Worm (Caenorhabditis elegans): Measurements from ENCODE around the gene srh-145.
A peak's percentile ranks its signal among the peaks of the same experiment; 100 is the strongest.
"Not testable (repeated sequence)": the region's sequence is repeated elsewhere in the genome, so short reads cannot be mapped to it uniquely, and the experiment has no call there.

Gene srh-145

DNA sequence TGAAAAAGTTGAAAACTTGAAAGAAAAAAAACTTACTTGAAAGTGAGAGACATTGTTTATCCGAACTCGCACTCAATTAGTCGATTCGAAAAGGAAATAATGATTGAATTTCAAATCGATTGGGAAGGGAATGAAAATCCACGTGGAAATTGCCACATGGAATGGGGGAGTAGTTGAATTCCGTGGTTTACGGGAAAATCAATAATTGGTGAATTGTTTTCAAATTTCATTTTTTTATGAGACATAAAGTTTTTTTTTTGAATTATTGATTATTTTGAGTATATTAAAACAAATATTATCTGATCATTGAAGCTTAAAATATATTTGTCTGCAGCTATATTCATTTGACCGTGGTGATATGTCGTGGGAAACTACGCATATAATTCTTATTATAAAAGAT is 32.7 kb upstream of the srh-145 start, which contains the start of gene F13A7.1:
Gene F13A7.1, minus strand, starts transcription at position 101 of the 400 bp plus-strand sequence.
- TF ChIP-seq F26F4.8 (GFP tag; conservative IDR thresholded peaks at IDR 0.05) (no peak), nhr-77 (tag; optimal IDR thresholded peaks at IDR 0.05) (no peak), Y48G9A.11 (GFP tag; IDR thresholded peaks at IDR 0.05) (no peak), zfp-3 (GFP tag; conservative IDR thresholded peaks at IDR 0.05) (no peak)

- no peak for TF ChIP-seq egl-27 (tag; optimal IDR thresholded peaks at IDR 0.05)
- TF ChIP-seq aha-1 (tag): peak; percentile 94
Measured at ce11 chrV:16382949-16383348, 27.6 kb upstream of the srh-145 start.

DNA sequence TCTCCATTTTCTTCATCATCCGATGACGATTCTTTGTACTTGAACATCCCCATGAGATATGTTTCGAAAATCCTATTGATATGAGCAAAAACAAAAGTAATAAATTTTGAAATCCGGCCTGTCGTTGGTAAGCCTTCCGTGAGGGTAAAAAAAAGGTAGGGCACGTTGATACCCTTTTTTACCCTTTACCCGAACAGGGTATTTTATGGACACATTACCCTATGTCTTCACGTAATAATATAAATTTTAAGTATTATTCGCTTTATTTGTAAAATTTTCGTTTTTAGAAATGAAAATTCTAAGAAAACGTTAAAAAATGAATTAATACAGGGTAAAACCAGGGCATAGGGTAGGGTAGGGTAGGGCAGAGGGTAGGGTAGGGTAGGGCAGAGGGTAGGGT is 26.8 kb upstream of the srh-145 start, which contains the start of gene F13A7.7:
Gene F13A7.7, minus strand, starts transcription at position 101 of the 400 bp plus-strand sequence.
- TF ChIP-seq mdl-1 (tag; optimal IDR thresholded peaks at IDR 0.05); Y5F2A.4 (GFP tag; optimal IDR thresholded peaks at IDR 0.05); Y75B8A.6 (GFP tag; IDR thresholded peaks at IDR 0.05): not testable (repeated sequence)

ce11 chrV:16388268-16388667 is 22.2 kb upstream of the srh-145 start, which contains the start of gene sri-65:
Gene sri-65 (minus strand): TSS chrV:16388368.
- peak in 1 of 2 experiments; percentile 62 for TF ChIP-seq unc-62 (GFP tag; optimal IDR thresholded peaks at IDR 0.05 in 1 of 2)
- TF ChIP-seq unc-62 (tag; optimal IDR thresholded peaks at IDR 0.05): no peak
- TF ChIP-seq ceh-20 (GFP tag; IDR thresholded peaks at IDR 0.05): no peak

DNA sequence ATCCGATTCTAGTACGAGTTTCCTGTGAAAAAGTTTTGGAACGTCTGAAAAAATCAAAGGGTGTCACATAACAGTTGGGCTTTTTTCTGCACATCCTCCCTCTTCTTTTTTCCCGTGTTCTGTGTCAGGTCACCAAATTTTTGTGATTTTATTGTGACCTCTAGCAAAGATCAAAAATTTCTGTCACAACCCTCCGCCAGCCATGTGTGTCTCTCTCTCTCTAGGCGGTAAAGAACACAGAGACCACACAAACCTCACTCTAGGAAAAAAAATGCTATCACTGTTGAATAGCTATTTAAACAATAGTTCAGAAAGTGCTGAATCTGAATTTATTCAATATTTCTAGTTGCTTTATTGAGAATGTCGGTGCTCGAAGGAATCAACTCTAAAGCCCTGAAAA is 19.9 kb upstream of the srh-145 start, which contains the start of gene gst-44:
Gene gst-44, plus strand, starts transcription at position 237 of the 400 bp plus-strand sequence.
- TF ChIP-seq Y105C5A.15 (GFP tag; IDR thresholded peaks at IDR 0.05): no peak
- TF ChIP-seq lin-1 (GFP tag; IDR thresholded peaks at IDR 0.05): no peak
- TF ChIP-seq T20F7.1 (GFP tag; optimal IDR thresholded peaks at IDR 0.05): no peak
- no peak for TF ChIP-seq ces-1 (GFP tag; optimal IDR thresholded peaks at IDR 0.05)
- no peak for TF ChIP-seq dmd-9 (GFP tag; IDR thresholded peaks at IDR 0.05)
- no peak for TF ChIP-seq ZK546.5 (tag; optimal IDR thresholded peaks at IDR 0.05)
- TF ChIP-seq mdt-29 (GFP tag; IDR thresholded peaks at IDR 0.05): no peak
- no peak for TF ChIP-seq zip-11 (GFP tag; IDR thresholded peaks at IDR 0.05)
- TF ChIP-seq unc-39 (tag; optimal IDR thresholded peaks at IDR 0.05): no peak
- TF ChIP-seq mxl-3 (GFP tag; optimal IDR thresholded peaks at IDR 0.05): peak; percentile 67
- no peak for TF ChIP-seq F44E2.7 (GFP tag; IDR thresholded peaks at IDR 0.05)
- no peak for TF ChIP-seq nhr-6 (tag; optimal IDR thresholded peaks at IDR 0.05)
- no peak for TF ChIP-seq nhr-42 (GFP tag; IDR thresholded peaks at IDR 0.05)
- TF ChIP-seq zfp-2 (tag; optimal IDR thresholded peaks at IDR 0.05): no peak
- TF ChIP-seq F10B5.3 (tag; optimal IDR thresholded peaks at IDR 0.05): no peak
- no peak for TF ChIP-seq nhr-237 (tag; optimal IDR thresholded peaks at IDR 0.05)
- TF ChIP-seq nhr-77 (tag; optimal IDR thresholded peaks at IDR 0.05): peak; percentile 11
- TF ChIP-seq ZK337.2 (GFP tag; IDR thresholded peaks at IDR 0.05): no peak
- TF ChIP-seq F26F4.8 (GFP tag; conservative IDR thresholded peaks at IDR 0.05): no peak
- no peak for TF ChIP-seq php-3 (GFP tag; IDR thresholded peaks at IDR 0.05)
- TF ChIP-seq daf-8 (GFP tag; IDR thresholded peaks at IDR 0.05): no peak
- TF ChIP-seq arid-1 (GFP tag; conservative IDR thresholded peaks at IDR 0.05): no peak
- TF ChIP-seq saeg-2 (GFP tag; IDR thresholded peaks at IDR 0.05): no peak
- TF ChIP-seq ceh-62 (tag; optimal IDR thresholded peaks at IDR 0.05): no peak
- no peak for TF ChIP-seq snpc-1.2 (GFP tag; IDR thresholded peaks at IDR 0.05)
- no peak for TF ChIP-seq ceh-20 (GFP tag; IDR thresholded peaks at IDR 0.05)
- TF ChIP-seq spr-3 (GFP tag; optimal IDR thresholded peaks at IDR 0.05): no peak
- no peak for TF ChIP-seq lin-15B (tag; optimal IDR thresholded peaks at IDR 0.05)
- peak; percentile 95 for TF ChIP-seq nhr-102 (tag; optimal IDR thresholded peaks at IDR 0.05)
- peak; percentile 88 for TF ChIP-seq nhr-28 (tag; optimal IDR thresholded peaks at IDR 0.05)
- no peak for TF ChIP-seq madf-5 (GFP tag; IDR thresholded peaks at IDR 0.05)
- peak; percentile 31 for TF ChIP-seq pqm-1 (tag; optimal IDR thresholded peaks at IDR 0.05)
- TF ChIP-seq mes-2 (tag; optimal IDR thresholded peaks at IDR 0.05; ENCODE audit: poor library complexity, severe bottlenecking): no peak
- peak; percentile 45 for TF ChIP-seq hlh-11 (tag; optimal IDR thresholded peaks at IDR 0.05)
- no peak for TF ChIP-seq vab-7 (GFP tag; IDR thresholded peaks at IDR 0.05)
- TF ChIP-seq rbr-2 (tag; optimal IDR thresholded peaks at IDR 0.05): no peak
